Fruit fly (Drosophila melanogaster): Measurements from ENCODE around the gene CG31546.

DNA sequence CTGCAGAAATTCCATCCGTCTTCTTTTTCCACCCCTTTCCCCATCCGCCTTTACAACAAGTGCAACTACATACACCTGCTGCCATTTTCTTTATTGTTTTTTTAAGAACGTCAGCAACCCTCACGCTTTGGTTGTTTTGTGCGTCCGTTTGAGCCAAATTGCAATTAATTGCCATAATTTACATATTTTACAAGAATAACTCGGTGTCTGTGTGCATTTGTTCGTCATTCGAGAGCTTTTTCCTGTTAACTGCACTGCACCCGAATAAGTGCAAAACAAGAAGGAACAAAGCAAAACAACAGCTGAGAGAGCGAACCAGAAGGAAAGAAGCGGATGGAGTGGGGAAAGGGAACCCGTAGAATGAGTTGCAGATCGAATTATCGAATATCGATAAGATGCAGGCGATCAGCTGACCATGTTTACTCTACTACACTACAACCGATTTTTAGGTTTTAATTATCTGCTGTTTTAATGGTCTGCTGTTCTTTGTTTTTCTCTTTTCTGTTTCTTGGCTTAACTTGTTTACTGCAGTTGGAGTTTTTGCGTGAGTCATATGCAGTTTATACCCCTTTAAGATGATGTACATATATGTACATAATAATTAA, 35.3 kb upstream of the CG31546 start:
- TF ChIP-seq pad (GFP tag; optimal IDR thresholded peaks at IDR 0.05) (peak; percentile 72), ovo (GFP tag; optimal IDR thresholded peaks at IDR 0.05) (no peak), CG7101 (tag; optimal IDR thresholded peaks at IDR 0.05) (no peak), CG33017 (tag; optimal IDR thresholded peaks at IDR 0.05) (no peak), CG5204 (GFP tag; optimal IDR thresholded peaks at IDR 0.05) (no peak), bab1 (GFP tag; optimal IDR thresholded peaks at IDR 0.05) (no peak), Hr96 (GFP tag; optimal IDR thresholded peaks at IDR 0.05) (no peak), kay (GFP tag; ENCODE audit: borderline replicate concordance) (peak; percentile 64), Clk (GFP tag; optimal IDR thresholded peaks at IDR 0.05) (no peak), toe (GFP tag; optimal IDR thresholded peaks at IDR 0.05) (no peak), Mnt (GFP tag; optimal IDR thresholded peaks at IDR 0.05) (no peak), cnc (optimal IDR thresholded peaks at IDR 0.05) (peak; percentile 20 to 54), tj (GFP tag; optimal IDR thresholded peaks at IDR 0.05) (peak; percentile 65)

All from whole organism, adult.